Worm (Caenorhabditis elegans) whole organism, L1 larva: ENCODE data around the gene F37H8.6.

Source experiments
- aly-2 ChIP-seq: fragments of 150-350 bp; optimal IDR thresholded peaks from 2 replicates; lab custom pipeline; 2014; ENCODE audit warnings: missing biosample characterization, missing genetic modification characterization
- lin-35 ChIP-seq, 2 experiments: fragments of 150-350 bp; optimal IDR thresholded peaks; 2 replicates each; lab custom pipeline; 2014; ENCODE audit warnings: missing biosample characterization in 2 of 2, missing genetic modification characterization in 2 of 2, missing genetic modification reagents in 2 of 2
- nhr-28 ChIP-seq: fragments of 150-350 bp; optimal IDR thresholded peaks from 2 replicates; lab custom pipeline; 2014; ENCODE audit warnings: missing biosample characterization, missing genetic modification characterization
- ztf-11 ChIP-seq, 2 experiments: sonication (generic microtip); optimal IDR thresholded peaks; 2 replicates each; lab custom pipeline; 2016 to 2017; ENCODE audit warnings: missing genetic modification characterization in 2 of 2, missing biosample characterization in 1 of 2, missing compliant biosample characterization in 1 of 2

DNA sequence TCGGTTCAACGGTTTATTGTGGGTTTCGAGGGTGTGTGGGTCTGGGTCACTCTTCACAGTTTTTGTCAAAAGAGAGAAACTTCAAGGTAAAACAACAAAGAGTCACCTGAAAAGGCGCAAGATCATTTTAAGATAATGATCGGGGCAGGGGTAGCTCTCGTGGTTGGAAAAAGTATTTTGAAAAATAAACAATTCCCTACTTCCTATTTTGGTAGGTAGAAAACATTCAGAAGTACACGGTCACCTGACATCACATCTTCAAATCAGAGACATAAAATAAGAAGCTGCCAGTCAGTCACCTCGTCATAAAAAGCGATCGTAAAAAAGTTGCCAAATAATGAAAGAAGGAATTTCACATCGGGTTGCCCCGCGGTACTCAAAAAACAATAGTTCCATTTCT, 15.2 kb upstream of the F37H8.6 start:
- no peak for TF ChIP-seq ztf-11 (tag; optimal IDR thresholded peaks at IDR 0.05; lab: Kevin White, UChicago)
- no peak for TF ChIP-seq aly-2
- no peak for TF ChIP-seq lin-35 (GFP tag; optimal IDR thresholded peaks at IDR 0.05; lab: Kevin White, UChicago)
- TF ChIP-seq nhr-28 (tag; lab: Kevin White, UChicago): no peak
